Fruit fly (Drosophila melanogaster): ENCODE data around the gene Or67a.

Gene Or67a

dm6 chr3L:9555004-9555403, 26.1 kb downstream of the Or67a start:
- TF ChIP-seq sage (GFP tag; optimal IDR thresholded peaks at IDR 0.05) (no peak), GATAd (GFP tag; optimal IDR thresholded peaks at IDR 0.05) (no peak), N (GFP tag; optimal IDR thresholded peaks at IDR 0.05) (no peak), pan (optimal IDR thresholded peaks at IDR 0.05) (no peak), OdsH (GFP tag; optimal IDR thresholded peaks at IDR 0.05) (no peak)

- TF ChIP-seq lola (GFP tag; optimal IDR thresholded peaks at IDR 0.05): no peak
- TF ChIP-seq rgr (GFP tag; optimal IDR thresholded peaks at IDR 0.05): no peak
- TF ChIP-seq psq (GFP tag; optimal IDR thresholded peaks at IDR 0.05): no peak
Observed at dm6 chr3L:9556666-9557065, 27.8 kb downstream of the Or67a start.

dm6 chr3L:9559040-9559439, 30.2 kb downstream of the Or67a start:
- TF ChIP-seq brk (GFP tag; optimal IDR thresholded peaks at IDR 0.05) (no peak), lola (GFP tag; optimal IDR thresholded peaks at IDR 0.05) (no peak), CG9705 (GFP tag; optimal IDR thresholded peaks at IDR 0.05) (no peak), sv (GFP tag; optimal IDR thresholded peaks at IDR 0.05) (no peak), Mio (GFP tag; optimal IDR thresholded peaks at IDR 0.05) (no peak), Sp1 (GFP tag; optimal IDR thresholded peaks at IDR 0.05) (no peak), Abd-B (GFP tag; optimal IDR thresholded peaks at IDR 0.05) (no peak), GATAd (GFP tag; optimal IDR thresholded peaks at IDR 0.05) (no peak), br (GFP tag; optimal IDR thresholded peaks at IDR 0.05) (no peak), Rel (GFP tag; optimal IDR thresholded peaks at IDR 0.05) (no peak), Rel (tag; optimal IDR thresholded peaks at IDR 0.05) (no peak), CG32264 (GFP tag; optimal IDR thresholded peaks at IDR 0.05) (no peak), tai (GFP tag; optimal IDR thresholded peaks at IDR 0.05) (no peak), h (GFP tag; optimal IDR thresholded peaks at IDR 0.05) (no peak), jim (GFP tag; optimal IDR thresholded peaks at IDR 0.05) (no peak), psq (GFP tag; optimal IDR thresholded peaks at IDR 0.05) (no peak)

dm6 chr3L:9566849-9567248, 38.0 kb downstream of the Or67a start:
- TF ChIP-seq sv (GFP tag; optimal IDR thresholded peaks at IDR 0.05) (no peak), jim (GFP tag; optimal IDR thresholded peaks at IDR 0.05) (no peak), Rel (GFP tag; optimal IDR thresholded peaks at IDR 0.05) (no peak), Rel (tag; optimal IDR thresholded peaks at IDR 0.05) (no peak), h (GFP tag; optimal IDR thresholded peaks at IDR 0.05) (no peak), Hr83 (GFP tag; optimal IDR thresholded peaks at IDR 0.05; ENCODE audit: poor library complexity, severe bottlenecking) (no peak), HLH106 (tag; optimal IDR thresholded peaks at IDR 0.05) (no peak), br (GFP tag; optimal IDR thresholded peaks at IDR 0.05) (no peak), Jra (GFP tag; optimal IDR thresholded peaks at IDR 0.05) (no peak), ey (GFP tag; optimal IDR thresholded peaks at IDR 0.05) (no peak), Mio (GFP tag; optimal IDR thresholded peaks at IDR 0.05) (no peak), woc (GFP tag; optimal IDR thresholded peaks at IDR 0.05) (no peak), Vsx2 (GFP tag; optimal IDR thresholded peaks at IDR 0.05; ENCODE audit: partially characterized antibody) (no peak), sage (GFP tag; optimal IDR thresholded peaks at IDR 0.05) (no peak), Hnf4 (GFP tag; optimal IDR thresholded peaks at IDR 0.05) (no peak), tai (GFP tag; optimal IDR thresholded peaks at IDR 0.05) (no peak), usp (GFP tag; optimal IDR thresholded peaks at IDR 0.05) (no peak)

dm6 chr3L:9567748-9568147, 38.9 kb downstream of the Or67a start:
- TF ChIP-seq N (GFP tag; optimal IDR thresholded peaks at IDR 0.05) (no peak), Vsx2 (GFP tag; optimal IDR thresholded peaks at IDR 0.05; ENCODE audit: partially characterized antibody) (no peak), jim (GFP tag; optimal IDR thresholded peaks at IDR 0.05) (no peak)

dm6 chr3L:9569194-9569593, 40.3 kb downstream of the Or67a start:
- no peak for TF ChIP-seq N (GFP tag; optimal IDR thresholded peaks at IDR 0.05)
- TF ChIP-seq sv (GFP tag; optimal IDR thresholded peaks at IDR 0.05): no peak
- no peak for TF ChIP-seq Mio (GFP tag; optimal IDR thresholded peaks at IDR 0.05)
- TF ChIP-seq psq (GFP tag; optimal IDR thresholded peaks at IDR 0.05): no peak
- no peak for TF ChIP-seq h (GFP tag; optimal IDR thresholded peaks at IDR 0.05)
- TF ChIP-seq usp (GFP tag; optimal IDR thresholded peaks at IDR 0.05): no peak
- no peak for TF ChIP-seq dsf (GFP tag; optimal IDR thresholded peaks at IDR 0.05; ENCODE audit: borderline replicate concordance)
- no peak for TF ChIP-seq woc (GFP tag; optimal IDR thresholded peaks at IDR 0.05)
- TF ChIP-seq br (GFP tag; optimal IDR thresholded peaks at IDR 0.05): no peak
- no peak for TF ChIP-seq Abd-B (GFP tag; optimal IDR thresholded peaks at IDR 0.05)
- TF ChIP-seq HLH106 (tag; optimal IDR thresholded peaks at IDR 0.05): no peak
- no peak for TF ChIP-seq CrebA (GFP tag; optimal IDR thresholded peaks at IDR 0.05; ENCODE audit: borderline replicate concordance)
